Worm (Caenorhabditis elegans): ENCODE measurements around the gene T01C3.11.

- TF ChIP-seq hnd-1 (tag; optimal IDR thresholded peaks at IDR 0.05), result no peak
- no peak for TF ChIP-seq tbx-11 (GFP tag; IDR thresholded peaks at IDR 0.05)
These were observed 20.9 kb downstream of the T01C3.11 start, which contains the start of gene F14H8.2 for ce11 chrV:15020229-15020628.

Measured in whole organism, early embryonic.